Worm (Caenorhabditis elegans) whole organism, midembryonic: Measurements from ENCODE around the gene nlp-68.

Source experiments
- flt-1 ChIP-seq: fragments of 200-800 bp; sonication (Bioruptor generic); IDR thresholded peaks from 2 replicates; pipeline ENCODE4 v1.3.6; 2022; ENCODE audit warnings: missing genetic modification characterization, missing compliant biosample characterization
- med-1 ChIP-seq: sonication (generic microtip); optimal IDR thresholded peaks from 2 replicates; lab custom pipeline; 2017; ENCODE audit warnings: missing genetic modification characterization, mild to moderate bottlenecking, missing compliant biosample characterization, antibody characterized with exemption, missing genetic modification reagents; ENCODE audit not compliant: insufficient read depth

DNA sequence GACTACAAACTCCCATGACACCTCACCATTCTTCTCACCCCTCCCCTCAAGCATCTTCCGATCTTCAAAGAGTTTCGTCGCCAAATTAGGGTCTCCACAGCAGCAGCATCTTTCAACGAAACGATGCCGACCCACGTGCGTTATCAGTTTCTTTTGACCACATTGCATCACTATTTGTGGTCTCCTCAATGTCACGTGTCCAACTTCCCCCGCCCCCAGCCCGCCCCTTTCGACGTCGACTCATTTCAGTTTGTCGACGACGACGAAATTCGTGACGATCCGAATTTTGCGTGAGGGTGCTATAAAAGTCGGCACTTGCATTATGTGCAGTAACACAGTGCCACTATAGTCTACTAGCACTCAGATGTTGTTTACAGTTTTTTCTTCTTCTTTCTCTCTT is 4.8 kb downstream of the nlp-68 start:
- TF ChIP-seq med-1 (GFP tag; lab: Kevin White, UChicago): no peak
- TF ChIP-seq flt-1 (GFP tag; lab: Robert Waterston, UW): no peak
